Worm (Caenorhabditis elegans) whole organism, L3 larva: ENCODE measurements around the gene clc-1.

ENCODE experiments used
- ceh-16 ChIP-seq: sonication (generic microtip); optimal IDR thresholded peaks from 2 replicates; lab custom pipeline; 2017; ENCODE audit warnings: missing biosample characterization, missing genetic modification characterization
- ceh-82 ChIP-seq: fragments of 150-350 bp; optimal IDR thresholded peaks from 2 replicates; lab custom pipeline; 2014; ENCODE audit warnings: missing biosample characterization, missing genetic modification characterization
- egl-27 ChIP-seq: sonication (generic microtip); optimal IDR thresholded peaks from 4 replicates; lab custom pipeline; 2017; ENCODE audit warnings: missing biosample characterization, missing genetic modification reagents, missing genetic modification characterization
- egl-5 ChIP-seq: fragments of 150-350 bp; optimal IDR thresholded peaks from 2 replicates; lab custom pipeline; 2017; ENCODE audit warnings: missing biosample characterization, missing genetic modification reagents, missing genetic modification characterization, inconsistent platforms
- elt-2 ChIP-seq: sonication (generic microtip); optimal IDR thresholded peaks from 2 replicates; lab custom pipeline; 2016; ENCODE audit warnings: missing genetic modification reagents, mild to moderate bottlenecking, missing genetic modification characterization, missing compliant biosample characterization
- fos-1 ChIP-seq: fragments of 150-350 bp; optimal IDR thresholded peaks from 2 replicates; lab custom pipeline; 2014; ENCODE audit warnings: missing biosample characterization, missing genetic modification characterization
- hmg-11 ChIP-seq: sonication (generic microtip); optimal IDR thresholded peaks from 2 replicates; lab custom pipeline; 2016; ENCODE audit warnings: missing genetic modification characterization, missing compliant biosample characterization
- jun-1 ChIP-seq: fragments of 150-350 bp; optimal IDR thresholded peaks from 2 replicates; lab custom pipeline; 2014; ENCODE audit warnings: missing biosample characterization, missing genetic modification reagents, missing genetic modification characterization
- lin-15B ChIP-seq: fragments of 150-350 bp; optimal IDR thresholded peaks from 2 replicates; lab custom pipeline; 2014; ENCODE audit warnings: missing biosample characterization, missing genetic modification characterization
- lin-39 ChIP-seq: fragments of 150-350 bp; optimal IDR thresholded peaks from 2 replicates; lab custom pipeline; 2018; ENCODE audit warnings: missing biosample characterization, missing genetic modification reagents, missing genetic modification characterization
- mml-1 ChIP-seq: fragments of 150-350 bp; sonication (generic microtip); optimal IDR thresholded peaks from 3 replicates; lab custom pipeline; 2014; ENCODE audit warnings: missing biosample characterization, missing genetic modification characterization
- nhr-25 ChIP-seq: sonication (generic microtip); optimal IDR thresholded peaks from 2 replicates; lab custom pipeline; 2017; ENCODE audit warnings: missing biosample characterization, missing genetic modification characterization
- nhr-28 ChIP-seq: fragments of 150-350 bp; optimal IDR thresholded peaks from 2 replicates; lab custom pipeline; 2014; ENCODE audit warnings: missing biosample characterization, missing genetic modification characterization
- nhr-67 ChIP-seq: fragments of 150-350 bp; optimal IDR thresholded peaks from 2 replicates; lab custom pipeline; 2014; ENCODE audit warnings: missing biosample characterization, missing genetic modification characterization
- pha-4 ChIP-seq: fragments of 150-350 bp; optimal IDR thresholded peaks from 2 replicates; lab custom pipeline; 2014; ENCODE audit warnings: missing biosample characterization, missing genetic modification reagents, missing genetic modification characterization
- unc-39 ChIP-seq: sonication (generic microtip); optimal IDR thresholded peaks from 4 replicates; lab custom pipeline; 2017; ENCODE audit warnings: missing biosample characterization, missing genetic modification characterization
- ztf-11 ChIP-seq: fragments of 150-350 bp; optimal IDR thresholded peaks from 2 replicates; lab custom pipeline; 2014; ENCODE audit warnings: missing biosample characterization, missing genetic modification characterization
- ztf-4 ChIP-seq: fragments of 150-350 bp; optimal IDR thresholded peaks from 2 replicates; lab custom pipeline; 2014; ENCODE audit warnings: missing biosample characterization, missing genetic modification characterization

The clc-1 gene

DNA sequence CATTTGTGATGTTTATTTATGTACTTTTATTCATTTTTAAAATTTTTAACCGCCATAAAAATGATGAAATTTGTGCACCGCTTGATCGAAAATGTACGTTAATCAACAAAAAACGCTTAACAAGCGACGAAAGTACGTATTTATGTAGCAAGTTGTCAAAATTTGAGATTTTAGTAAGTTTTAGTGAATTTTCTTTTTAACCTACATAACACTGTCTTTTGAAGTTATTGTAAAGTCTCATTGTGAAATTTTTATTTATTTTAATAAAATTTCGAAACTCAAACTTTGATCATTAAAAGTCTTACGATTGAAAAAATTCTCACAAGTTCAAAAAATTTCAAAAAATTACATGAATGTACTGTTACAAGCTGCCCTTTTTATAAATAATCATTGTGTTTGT is 50.1 kb downstream of the clc-1 start:
- no peak for TF ChIP-seq mml-1 (tag; lab: Kevin White, UChicago)
- no peak for TF ChIP-seq ceh-16 (tag; lab: Kevin White, UChicago)
- no peak for TF ChIP-seq lin-15B (tag; lab: Kevin White, UChicago)
- no peak for TF ChIP-seq hmg-11 (tag; lab: Kevin White, UChicago)
- no peak for TF ChIP-seq jun-1
- TF ChIP-seq lin-39, result no peak
- TF ChIP-seq ztf-11 (tag; lab: Kevin White, UChicago), result no peak
- no peak for TF ChIP-seq fos-1 (tag; lab: Kevin White, UChicago)
- no peak for TF ChIP-seq egl-5 (tag; lab: Kevin White, UChicago)
- no peak for TF ChIP-seq unc-39 (tag; lab: Kevin White, UChicago)
- TF ChIP-seq ceh-82 (tag; lab: Kevin White, UChicago), result no peak
- TF ChIP-seq pha-4 (tag; lab: Kevin White, UChicago), result no peak

DNA sequence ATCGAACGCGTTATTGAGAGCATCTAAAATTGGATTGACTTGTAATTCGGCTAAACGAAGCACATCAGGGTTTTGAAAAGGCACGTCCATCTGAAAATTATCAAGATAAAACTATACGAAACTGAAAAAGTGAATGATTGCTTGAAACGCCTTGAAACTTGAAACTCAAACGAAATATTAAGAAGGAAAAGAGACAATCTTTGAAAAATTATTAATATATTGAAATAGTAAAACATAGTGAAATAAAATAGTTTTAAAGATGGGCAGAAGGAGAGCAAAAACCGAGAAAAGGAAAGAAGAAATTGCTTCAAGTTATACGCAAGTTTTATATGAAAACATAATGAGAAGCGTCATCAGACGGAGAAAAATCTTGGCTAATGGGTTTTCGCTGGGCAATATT is 50.8 kb downstream of the clc-1 start, which contains the start of gene W02H3.3:
TSS of gene W02H3.3 (minus strand) at position 101 of the 400 bp plus-strand sequence.
- TF ChIP-seq ceh-16 (tag; lab: Kevin White, UChicago) (no peak), nhr-28 (no peak), nhr-25 (tag; lab: Kevin White, UChicago) (no peak), ztf-4 (tag; lab: Kevin White, UChicago) (no peak), lin-15B (tag; lab: Kevin White, UChicago) (no peak), nhr-67 (tag; lab: Kevin White, UChicago) (no peak), egl-5 (tag; lab: Kevin White, UChicago) (no peak), elt-2 (no peak), egl-27 (tag; lab: Kevin White, UChicago) (no peak)
